Worm (Caenorhabditis elegans): ENCODE data around the gene Y82E9BL.18.

Gene Y82E9BL.18

ce11 chrIII:1342919-1343419 is 16.4 kb downstream of the Y82E9BL.18 start, which contains the start of gene fbxa-27:
TSS of gene fbxa-27 (plus strand) at chrIII:1342969.
- TF ChIP-seq unc-62 (GFP tag; optimal IDR thresholded peaks at IDR 0.05), result no peak
- TF ChIP-seq nhr-237 (tag; optimal IDR thresholded peaks at IDR 0.05), result no peak
- TF ChIP-seq nfya-1 (tag; optimal IDR thresholded peaks at IDR 0.05; ENCODE audit: insufficient read depth), result no peak
- no peak for TF ChIP-seq sea-2 (GFP tag; optimal IDR thresholded peaks at IDR 0.05)

- no peak for TF ChIP-seq nhr-12 (tag; optimal IDR thresholded peaks at IDR 0.05)
- no peak for TF ChIP-seq eor-1 (tag; optimal IDR thresholded peaks at IDR 0.05)
- TF ChIP-seq zag-1 (tag; optimal IDR thresholded peaks at IDR 0.05), result no peak
- no peak for TF ChIP-seq jun-1 (tag; optimal IDR thresholded peaks at IDR 0.05)
- no peak for TF ChIP-seq lin-15B (tag; optimal IDR thresholded peaks at IDR 0.05)
- TF ChIP-seq ceh-82 (tag; optimal IDR thresholded peaks at IDR 0.05), result no peak
- no peak for TF ChIP-seq lin-39 (tag; optimal IDR thresholded peaks at IDR 0.05)
- no peak for TF ChIP-seq nhr-237 (tag; optimal IDR thresholded peaks at IDR 0.05)
- no peak for TF ChIP-seq nhr-76 (tag; optimal IDR thresholded peaks at IDR 0.05)
- no peak for TF ChIP-seq nhr-67 (tag; optimal IDR thresholded peaks at IDR 0.05)
- TF ChIP-seq egl-5 (tag; optimal IDR thresholded peaks at IDR 0.05), result no peak
- TF ChIP-seq elt-2 (tag; optimal IDR thresholded peaks at IDR 0.05), result no peak
- TF ChIP-seq ceh-16 (tag; optimal IDR thresholded peaks at IDR 0.05), result no peak
- TF ChIP-seq nhr-25 (tag; optimal IDR thresholded peaks at IDR 0.05), result no peak
- no peak for TF ChIP-seq hmg-11 (tag; optimal IDR thresholded peaks at IDR 0.05)
- TF ChIP-seq ceh-28 (tag; optimal IDR thresholded peaks at IDR 0.05), result no peak
- TF ChIP-seq ztf-11 (tag; optimal IDR thresholded peaks at IDR 0.05), result no peak
- no peak for TF ChIP-seq ztf-4 (tag; optimal IDR thresholded peaks at IDR 0.05)
- no peak for TF ChIP-seq snpc-4 (tag; optimal IDR thresholded peaks at IDR 0.05)
Measured at ce11 chrIII:1345694-1346093, 19.1 kb downstream of the Y82E9BL.18 start, which contains the start of gene Y82E9BL.6. TSS of gene Y82E9BL.6 (minus strand) at chrIII:1345794.

ce11 chrIII:1347003-1347402 is 20.4 kb downstream of the Y82E9BL.18 start:
- TF ChIP-seq tbx-2 (tag; optimal IDR thresholded peaks at IDR 0.05) (no peak), pqm-1 (tag; optimal IDR thresholded peaks at IDR 0.05) (no peak), elt-2 (tag; optimal IDR thresholded peaks at IDR 0.05) (no peak), nhr-28 (tag; optimal IDR thresholded peaks at IDR 0.05) (no peak), lin-39 (tag; optimal IDR thresholded peaks at IDR 0.05) (no peak), mml-1 (tag; optimal IDR thresholded peaks at IDR 0.05) (no peak), unc-39 (tag; optimal IDR thresholded peaks at IDR 0.05) (no peak)

DNA sequence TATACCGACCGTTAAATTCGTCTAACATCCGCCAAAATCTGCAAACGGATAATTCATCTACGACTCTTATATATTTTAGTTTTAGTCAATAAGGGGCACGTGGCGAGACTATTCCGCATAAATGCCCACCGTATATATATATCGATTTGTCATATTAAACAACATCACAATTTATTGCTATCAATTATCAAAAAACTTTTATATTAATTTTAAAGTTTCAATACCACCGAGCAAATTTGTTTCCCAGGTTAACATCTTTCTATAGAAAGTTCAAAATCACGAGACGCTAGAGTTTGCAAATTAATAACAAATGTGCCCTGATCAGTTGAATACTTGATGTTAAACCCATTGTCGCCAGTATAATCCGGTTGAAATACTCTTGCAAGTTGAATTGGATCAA is 20.9 kb downstream of the Y82E9BL.18 start, which contains the start of gene Y82E9BL.5:
Y82E9BL.5 (minus strand) TSS at position 101 of the 400 bp plus-strand sequence.
- TF ChIP-seq snpc-4 (tag; optimal IDR thresholded peaks at IDR 0.05) (no peak), sea-2 (GFP tag; optimal IDR thresholded peaks at IDR 0.05) (no peak), elt-3 (tag; optimal IDR thresholded peaks at IDR 0.05) (no peak), zag-1 (tag; optimal IDR thresholded peaks at IDR 0.05) (no peak), nhr-237 (tag; optimal IDR thresholded peaks at IDR 0.05) (no peak), elt-2 (tag; optimal IDR thresholded peaks at IDR 0.05) (no peak), nhr-77 (tag; optimal IDR thresholded peaks at IDR 0.05) (no peak), nhr-23 (tag; optimal IDR thresholded peaks at IDR 0.05) (no peak), elt-1 (tag; optimal IDR thresholded peaks at IDR 0.05) (no peak), ztf-11 (tag; optimal IDR thresholded peaks at IDR 0.05) (no peak), pqm-1 (tag; optimal IDR thresholded peaks at IDR 0.05) (no peak), ceh-28 (tag; optimal IDR thresholded peaks at IDR 0.05) (no peak), nhr-12 (tag; optimal IDR thresholded peaks at IDR 0.05) (no peak), tbx-2 (tag; optimal IDR thresholded peaks at IDR 0.05) (no peak), skn-1 (tag; optimal IDR thresholded peaks at IDR 0.05) (no peak), ceh-82 (tag; optimal IDR thresholded peaks at IDR 0.05) (no peak), fkh-10 (GFP tag; optimal IDR thresholded peaks at IDR 0.05) (no peak)

- TF ChIP-seq elt-2 (tag; optimal IDR thresholded peaks at IDR 0.05) (peak; percentile 38), nhr-11 (tag; optimal IDR thresholded peaks at IDR 0.05) (no peak)
Measured at ce11 chrIII:1349313-1349712, 22.7 kb downstream of the Y82E9BL.18 start, which contains the start of gene fbxa-25. TSS of gene fbxa-25 (minus strand) at chrIII:1349450.
